Fruit fly (Drosophila melanogaster) whole organism, prepupa: ENCODE results near the gene CG32040.

Experiments used
- Blimp-1 ChIP-seq: fragments of 200-800 bp; sonication (Bioruptor generic); optimal IDR thresholded peaks from 3 replicates; lab custom pipeline; 2017; ENCODE audit warnings: missing biosample characterization, missing genetic modification characterization, mild to moderate bottlenecking, moderate library complexity, missing genetic modification reagents
- CG10631 ChIP-seq: fragments of 200-800 bp; sonication (Bioruptor generic); optimal IDR thresholded peaks from 2 replicates; lab custom pipeline; 2016; ENCODE audit warnings: missing biosample characterization, missing genetic modification characterization
- CG10669 ChIP-seq: fragments of 200-800 bp; sonication (Bioruptor generic); optimal IDR thresholded peaks from 3 replicates; lab custom pipeline; 2018; ENCODE audit warnings: missing biosample characterization, mild to moderate bottlenecking, missing genetic modification characterization, moderate library complexity
- CG11902 ChIP-seq: fragments of 200-800 bp; sonication (Bioruptor generic); optimal IDR thresholded peaks from 3 replicates; lab custom pipeline; 2016; ENCODE audit warnings: missing biosample characterization, missing genetic modification characterization
- CG15336 ChIP-seq: fragments of 200-800 bp; sonication (Bioruptor generic); IDR thresholded peaks from 2 replicates; pipeline ENCODE4 v1.3.6; 2022; ENCODE audit warnings: missing biosample characterization, missing genetic modification characterization
- CG1621 ChIP-seq: fragments of 200-800 bp; sonication (Bioruptor generic); optimal IDR thresholded peaks from 3 replicates; lab custom pipeline; 2018; ENCODE audit warnings: missing biosample characterization, mild to moderate bottlenecking, missing genetic modification characterization
- CG16779 ChIP-seq: fragments of 200-800 bp; sonication (Bioruptor generic); optimal IDR thresholded peaks from 3 replicates; lab custom pipeline; 2017; ENCODE audit warnings: missing biosample characterization, mild to moderate bottlenecking, missing genetic modification characterization
- CG31627 ChIP-seq: fragments of 200-800 bp; sonication (Bioruptor generic); optimal IDR thresholded peaks from 3 replicates; lab custom pipeline; 2016; ENCODE audit warnings: missing biosample characterization, missing genetic modification characterization
- CG34406 ChIP-seq: fragments of 200-800 bp; sonication (Bioruptor generic); optimal IDR thresholded peaks from 3 replicates; lab custom pipeline; 2016; ENCODE audit warnings: missing biosample characterization, missing genetic modification characterization
- CG3919 ChIP-seq: fragments of 200-800 bp; sonication (Bioruptor generic); optimal IDR thresholded peaks from 3 replicates; lab custom pipeline; 2016; ENCODE audit warnings: missing biosample characterization, missing genetic modification characterization
- CG4318 ChIP-seq: fragments of 200-800 bp; sonication (Bioruptor generic); optimal IDR thresholded peaks from 3 replicates; lab custom pipeline; 2017; ENCODE audit warnings: missing biosample characterization, mild to moderate bottlenecking, missing genetic modification characterization
- CG6276 ChIP-seq: fragments of 200-800 bp; sonication (Bioruptor generic); optimal IDR thresholded peaks from 2 replicates; lab custom pipeline; 2017; ENCODE audit warnings: missing biosample characterization, mild to moderate bottlenecking, missing genetic modification characterization
- CG6792 ChIP-seq: fragments of 200-800 bp; sonication (Bioruptor generic); optimal IDR thresholded peaks from 3 replicates; lab custom pipeline; 2016; ENCODE audit warnings: missing biosample characterization, missing genetic modification characterization
- CG7368 ChIP-seq: fragments of 200-800 bp; sonication (Bioruptor generic); optimal IDR thresholded peaks from 3 replicates; lab custom pipeline; 2016; ENCODE audit warnings: missing biosample characterization, missing genetic modification characterization
- CG8119 ChIP-seq: fragments of 200-800 bp; sonication (Bioruptor generic); IDR thresholded peaks from 3 replicates; pipeline ENCODE4 v1.3.6; 2022; ENCODE audit warnings: missing biosample characterization, missing genetic modification characterization
- CG8319 ChIP-seq: fragments of 200-800 bp; sonication (Bioruptor generic); optimal IDR thresholded peaks from 3 replicates; lab custom pipeline; 2016; ENCODE audit warnings: missing biosample characterization, missing genetic modification characterization
- CG8632 ChIP-seq: fragments of 200-800 bp; sonication (Bioruptor generic); optimal IDR thresholded peaks from 3 replicates; lab custom pipeline; 2016; ENCODE audit warnings: missing biosample characterization, missing genetic modification characterization
- Eip75B ChIP-seq: fragments of 200-800 bp; sonication (Bioruptor generic); optimal IDR thresholded peaks from 3 replicates; lab custom pipeline; 2016; ENCODE audit warnings: missing biosample characterization, missing genetic modification characterization
- Eip78C ChIP-seq: fragments of 200-800 bp; sonication (Bioruptor generic); peaks from one replicate; lab custom pipeline; 2016; ENCODE audit warnings: missing biosample characterization, missing genetic modification characterization
- Eip93F ChIP-seq: fragments of 200-800 bp; sonication (Bioruptor generic); optimal IDR thresholded peaks from 2 replicates; lab custom pipeline; 2016; ENCODE audit warnings: missing biosample characterization, mild to moderate bottlenecking, missing genetic modification characterization
- Ets21C ChIP-seq: fragments of 200-800 bp; sonication (Bioruptor generic); optimal IDR thresholded peaks from 3 replicates; lab custom pipeline; 2016; ENCODE audit warnings: missing biosample characterization, missing genetic modification characterization
- Ets96B ChIP-seq: fragments of 200-800 bp; optimal IDR thresholded peaks from 2 replicates; lab custom pipeline; 2019; ENCODE audit warnings: missing biosample characterization, mild to moderate bottlenecking, missing genetic modification characterization, moderate library complexity
- Gug ChIP-seq: fragments of 200-800 bp; sonication (Bioruptor generic); IDR thresholded peaks from 2 replicates; pipeline ENCODE4 v1.3.6; 2022; ENCODE audit warnings: missing biosample characterization, missing genetic modification characterization
- Hr38 ChIP-seq: sonication (Bioruptor generic); optimal IDR thresholded peaks from 2 replicates; lab custom pipeline; 2016; ENCODE audit warnings: missing biosample characterization, missing genetic modification characterization
- Hr4 ChIP-seq: fragments of 200-800 bp; sonication (Bioruptor generic); optimal IDR thresholded peaks from 3 replicates; lab custom pipeline; 2016; ENCODE audit warnings: missing biosample characterization, missing genetic modification characterization
- Met ChIP-seq: fragments of 200-800 bp; sonication (Bioruptor generic); optimal IDR thresholded peaks from 3 replicates; lab custom pipeline; 2016; ENCODE audit warnings: missing biosample characterization, missing genetic modification characterization
- OdsH ChIP-seq: fragments of 200-800 bp; sonication (Bioruptor generic); optimal IDR thresholded peaks from 3 replicates; lab custom pipeline; 2016; ENCODE audit warnings: missing biosample characterization, missing genetic modification characterization
- Smox ChIP-seq: fragments of 200-800 bp; sonication (Bioruptor generic); optimal IDR thresholded peaks from 3 replicates; lab custom pipeline; 2016; ENCODE audit warnings: missing biosample characterization, missing genetic modification characterization
- Sox102F ChIP-seq: fragments of 200-800 bp; sonication (Bioruptor generic); optimal IDR thresholded peaks from 2 replicates; lab custom pipeline; 2016; ENCODE audit warnings: missing biosample characterization, mild to moderate bottlenecking, missing genetic modification characterization
- Sox14 ChIP-seq: fragments of 200-800 bp; sonication (Bioruptor generic); optimal IDR thresholded peaks from 3 replicates; lab custom pipeline; 2016; ENCODE audit warnings: missing biosample characterization, missing genetic modification characterization
- Sox15 ChIP-seq: fragments of 200-800 bp; sonication (Bioruptor generic); optimal IDR thresholded peaks from 3 replicates; lab custom pipeline; 2016; ENCODE audit warnings: missing biosample characterization, missing genetic modification characterization
- achi ChIP-seq: fragments of 200-800 bp; sonication (Bioruptor generic); optimal IDR thresholded peaks from 3 replicates; lab custom pipeline; 2016; ENCODE audit warnings: missing biosample characterization, missing genetic modification characterization
- acj6 ChIP-seq: fragments of 200-800 bp; sonication (Bioruptor generic); optimal IDR thresholded peaks from 3 replicates; lab custom pipeline; 2016; ENCODE audit warnings: missing biosample characterization, missing genetic modification characterization
- dac ChIP-seq: fragments of 200-800 bp; sonication (Bioruptor generic); optimal IDR thresholded peaks from 2 replicates; lab custom pipeline; 2017; ENCODE audit warnings: missing biosample characterization, mild to moderate bottlenecking, missing genetic modification characterization
- esn ChIP-seq: fragments of 200-800 bp; sonication (Bioruptor generic); optimal IDR thresholded peaks from 2 replicates; lab custom pipeline; 2016; ENCODE audit warnings: missing biosample characterization, mild to moderate bottlenecking, missing genetic modification characterization, moderate library complexity
- fd59A ChIP-seq: fragments of 200-800 bp; sonication (Bioruptor generic); optimal IDR thresholded peaks from 2 replicates; lab custom pipeline; 2017; ENCODE audit warnings: missing biosample characterization, mild to moderate bottlenecking, missing genetic modification characterization, missing genetic modification reagents
- fd85E ChIP-seq: fragments of 200-800 bp; sonication (Bioruptor generic); optimal IDR thresholded peaks from 3 replicates; lab custom pipeline; 2016; ENCODE audit warnings: missing biosample characterization, missing genetic modification characterization
- fkh ChIP-seq: fragments of 200-800 bp; sonication (Bioruptor generic); optimal IDR thresholded peaks from 3 replicates; lab custom pipeline; 2017; ENCODE audit warnings: missing biosample characterization, mild to moderate bottlenecking, missing genetic modification characterization, moderate library complexity
- pdm3 ChIP-seq: fragments of 200-800 bp; sonication (Bioruptor generic); optimal IDR thresholded peaks from 3 replicates; lab custom pipeline; 2016; ENCODE audit warnings: missing biosample characterization, missing genetic modification characterization
- svp ChIP-seq: fragments of 200-800 bp; sonication (Bioruptor generic); peaks from one replicate; lab custom pipeline; 2016; ENCODE audit warnings: missing biosample characterization, missing genetic modification characterization
- topi ChIP-seq: fragments of 200-800 bp; sonication (Bioruptor generic); optimal IDR thresholded peaks from 3 replicates; lab custom pipeline; 2016; ENCODE audit warnings: missing biosample characterization, missing genetic modification characterization
- vri ChIP-seq: fragments of 200-800 bp; sonication (Bioruptor generic); optimal IDR thresholded peaks from 3 replicates; lab custom pipeline; 2016; ENCODE audit warnings: missing biosample characterization, mild to moderate bottlenecking, missing genetic modification characterization

CG32040 gene

dm6 chr3L:9340839-9341238 lies 13.0 kb upstream of the CG32040 start:
- peak; percentile 21 for TF ChIP-seq svp (GFP tag; lab: Kevin White, UChicago)
- TF ChIP-seq Sox14 (GFP tag; lab: Kevin White, UChicago), result peak; percentile 22
- TF ChIP-seq fkh (GFP tag; lab: Kevin White, UChicago), result peak; percentile 34
- no peak for TF ChIP-seq CG10669 (GFP tag; lab: Kevin White, UChicago)
- TF ChIP-seq CG16779 (tag; lab: Kevin White, UChicago), result no peak

dm6 chr3L:9343963-9344362 lies 9.9 kb upstream of the CG32040 start:
- TF ChIP-seq Ets96B (tag; lab: Kevin White, UChicago), result no peak
- no peak for TF ChIP-seq CG10631 (GFP tag; lab: Kevin White, UChicago)
- no peak for TF ChIP-seq achi (GFP tag; lab: Kevin White, UChicago)
- TF ChIP-seq dac, result no peak
- TF ChIP-seq svp (GFP tag; lab: Kevin White, UChicago), result no peak
- no peak for TF ChIP-seq fd59A
- no peak for TF ChIP-seq CG6792
- no peak for TF ChIP-seq Eip78C (GFP tag; lab: Kevin White, UChicago)
- no peak for TF ChIP-seq CG10669 (GFP tag; lab: Kevin White, UChicago)
- TF ChIP-seq Hr38 (GFP tag; lab: Kevin White, UChicago), result no peak
- no peak for TF ChIP-seq Gug (GFP tag; lab: Robert Waterston, UW)
- TF ChIP-seq esn (GFP tag; lab: Kevin White, UChicago), result no peak
- TF ChIP-seq CG11902, result no peak
- TF ChIP-seq CG8119 (GFP tag; lab: Robert Waterston, UW), result no peak
- TF ChIP-seq Sox14 (GFP tag; lab: Kevin White, UChicago), result no peak
- TF ChIP-seq OdsH (GFP tag; lab: Kevin White, UChicago), result no peak
- no peak for TF ChIP-seq CG15336 (GFP tag; lab: Robert Waterston, UW)
- no peak for TF ChIP-seq CG8319 (GFP tag; lab: Kevin White, UChicago)
- no peak for TF ChIP-seq fkh (GFP tag; lab: Kevin White, UChicago)
- TF ChIP-seq, all 60 proteins: peak for 0

dm6 chr3L:9345157-9345556 lies 8.7 kb upstream of the CG32040 start:
- TF ChIP-seq svp (GFP tag; lab: Kevin White, UChicago) (peak; percentile 69), CG6792 (no peak)

- TF ChIP-seq CG11902, result no peak
- TF ChIP-seq CG8632 (GFP tag; lab: Kevin White, UChicago), result no peak
- TF ChIP-seq CG6276 (GFP tag; lab: Kevin White, UChicago), result no peak
- TF ChIP-seq fkh (GFP tag; lab: Kevin White, UChicago), result peak; percentile 80
- TF ChIP-seq OdsH (GFP tag; lab: Kevin White, UChicago), result peak; percentile 38
- no peak for TF ChIP-seq CG3919 (GFP tag; lab: Kevin White, UChicago)
- no peak for TF ChIP-seq fd85E (GFP tag; lab: Kevin White, UChicago)
- TF ChIP-seq Hr38 (GFP tag; lab: Kevin White, UChicago), result no peak
- TF ChIP-seq Eip93F (GFP tag; lab: Kevin White, UChicago), result peak; percentile 58
- TF ChIP-seq CG1621 (tag; lab: Kevin White, UChicago), result peak; percentile 46
- TF ChIP-seq Smox (GFP tag; lab: Kevin White, UChicago), result no peak
- TF ChIP-seq CG7368 (GFP tag; lab: Kevin White, UChicago), result no peak
- no peak for TF ChIP-seq CG10631 (GFP tag; lab: Kevin White, UChicago)
- no peak for TF ChIP-seq Ets21C (GFP tag; lab: Kevin White, UChicago)
- no peak for TF ChIP-seq Sox15 (GFP tag; lab: Kevin White, UChicago)
- TF ChIP-seq Hr4 (GFP tag; lab: Kevin White, UChicago), result peak; percentile 37
- peak; percentile 9 for TF ChIP-seq CG31627
- TF ChIP-seq Blimp-1 (GFP tag; lab: Kevin White, UChicago), result no peak
- peak; percentile 32 for TF ChIP-seq vri (GFP tag; lab: Kevin White, UChicago)
- peak; percentile 7 for TF ChIP-seq Eip75B (GFP tag; lab: Kevin White, UChicago)
- TF ChIP-seq acj6 (GFP tag; lab: Kevin White, UChicago), result no peak
- TF ChIP-seq pdm3 (GFP tag; lab: Kevin White, UChicago), result no peak
- TF ChIP-seq topi (GFP tag; lab: Kevin White, UChicago), result peak; percentile 22
- peak; percentile 28 for TF ChIP-seq achi (GFP tag; lab: Kevin White, UChicago)
- peak; percentile 77 for TF ChIP-seq Eip78C (GFP tag; lab: Kevin White, UChicago)
- no peak for TF ChIP-seq CG10669 (GFP tag; lab: Kevin White, UChicago)
- peak; percentile 21 for TF ChIP-seq Sox102F (GFP tag; lab: Kevin White, UChicago)
- no peak for TF ChIP-seq Gug (GFP tag; lab: Robert Waterston, UW)
- peak; percentile 79 for TF ChIP-seq svp (GFP tag; lab: Kevin White, UChicago)
- peak; percentile 14 for TF ChIP-seq CG34406 (GFP tag; lab: Kevin White, UChicago)
- peak; percentile 37 for TF ChIP-seq esn (GFP tag; lab: Kevin White, UChicago)
- TF ChIP-seq CG4318 (GFP tag; lab: Kevin White, UChicago), result no peak
- peak; percentile 20 for TF ChIP-seq Met (GFP tag; lab: Kevin White, UChicago)
- TF ChIP-seq CG16779 (tag; lab: Kevin White, UChicago), result peak; percentile 58
These were observed 4.5 kb upstream of the CG32040 start, which contains the start of gene PGRP-LF for dm6 chr3L:9349314-9349733. Gene PGRP-LF (plus strand): TSS chr3L:9349609.
